Worm (Caenorhabditis elegans) whole organism, mixed stage, embryonic: ENCODE measurements around the gene Y57G7A.2.

Source experiments
- elt-1 ChIP-seq: sonication (generic microtip); optimal IDR thresholded peaks from 2 replicates; lab custom pipeline; 2017; ENCODE audit warnings: missing genetic modification characterization, mild to moderate bottlenecking, missing compliant biosample characterization, antibody characterized with exemption, moderate library complexity, borderline replicate concordance; ENCODE audit not compliant: insufficient read depth
- lin-13 ChIP-seq: fragments of 150-350 bp; optimal IDR thresholded peaks from 2 replicates; lab custom pipeline; 2014; ENCODE audit warnings: missing biosample characterization, missing genetic modification characterization
- nhr-12 ChIP-seq: fragments of 150-350 bp; optimal IDR thresholded peaks from 2 replicates; lab custom pipeline; 2014; ENCODE audit warnings: missing biosample characterization, missing genetic modification characterization
- nhr-76 ChIP-seq: sonication (generic microtip); optimal IDR thresholded peaks from 2 replicates; lab custom pipeline; 2017; ENCODE audit warnings: missing biosample characterization, missing genetic modification characterization
- unc-62 ChIP-seq: fragments of 150-350 bp; optimal IDR thresholded peaks from 2 replicates; lab custom pipeline; 2014; ENCODE audit warnings: missing biosample characterization, missing genetic modification reagents, missing genetic modification characterization
- ztf-11 ChIP-seq: fragments of 150-350 bp; optimal IDR thresholded peaks from 2 replicates; lab custom pipeline; 2014; ENCODE audit warnings: missing biosample characterization, missing genetic modification characterization

DNA sequence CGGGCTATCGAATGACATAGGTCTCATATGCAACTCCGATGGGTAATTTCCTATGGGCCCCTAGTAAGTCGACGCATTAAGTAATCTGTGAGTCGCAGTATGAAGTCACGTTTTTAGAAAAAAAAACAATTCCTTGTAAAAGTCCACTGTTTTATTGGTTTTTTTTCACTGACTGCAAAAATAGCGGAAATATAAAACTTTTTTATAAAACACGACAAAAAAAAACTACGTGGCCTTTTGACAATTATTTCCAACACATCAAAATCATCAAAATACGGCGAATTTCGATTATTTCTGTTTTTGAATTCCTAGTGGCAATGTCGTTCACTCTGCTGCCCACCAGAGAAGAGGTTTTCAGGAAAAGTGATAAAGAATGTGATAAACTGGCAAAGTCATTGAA, 37.2 kb upstream of the Y57G7A.2 start, which contains the start of gene clpr-2:
- TF ChIP-seq nhr-76 (no peak), unc-62 (no peak), lin-13 (tag; lab: Kevin White, UChicago) (no peak), elt-1 (tag; lab: Kevin White, UChicago) (no peak), ztf-11 (tag; lab: Kevin White, UChicago) (no peak), nhr-12 (tag; lab: Kevin White, UChicago) (no peak)
